Worm (Caenorhabditis elegans) whole organism, mixed stage, embryonic: Measurements from ENCODE around the gene srlf-22.

Experiments used
- lin-13 ChIP-seq: fragments of 150-350 bp; optimal IDR thresholded peaks from 2 replicates; lab custom pipeline; 2014; ENCODE audit warnings: missing biosample characterization, missing genetic modification characterization
- snpc-4 ChIP-seq: fragments of 150-350 bp; optimal IDR thresholded peaks from 2 replicates; lab custom pipeline; 2014; ENCODE audit warnings: missing biosample characterization, missing genetic modification characterization
- unc-39 ChIP-seq: fragments of 150-350 bp; optimal IDR thresholded peaks from 2 replicates; lab custom pipeline; 2014; ENCODE audit warnings: missing biosample characterization, missing genetic modification characterization

- TF ChIP-seq lin-13 (no peak), snpc-4 (no peak), unc-39 (tag; lab: Kevin White, UChicago) (no peak)
These were observed 19.9 kb upstream of the srlf-22 start, which contains the start of gene T02B11.4 for ce11 chrV:871029-871428.
